Worm (Caenorhabditis elegans) whole organism, L4 larva: Measurements from ENCODE around the gene C07A9.10.

Experiments used
- F10B5.3 ChIP-seq: sonication (generic microtip); optimal IDR thresholded peaks from 2 replicates; lab custom pipeline; 2016; ENCODE audit warnings: mild to moderate bottlenecking, missing genetic modification characterization, missing compliant biosample characterization
- R02D3.7 ChIP-seq: fragments of 150-350 bp; sonication (generic microtip); optimal IDR thresholded peaks from 3 replicates; lab custom pipeline; 2014; ENCODE audit warnings: missing biosample characterization, missing genetic modification characterization
- T20F7.1 ChIP-seq: fragments of 200-800 bp; sonication (Bioruptor generic); optimal IDR thresholded peaks from 2 replicates; lab custom pipeline; 2018; ENCODE audit warnings: mild to moderate bottlenecking, missing genetic modification characterization, missing compliant biosample characterization
- T26A8.4 ChIP-seq: fragments of 200-800 bp; sonication (Bioruptor generic); IDR thresholded peaks from 2 replicates; pipeline ENCODE4 v1.3.6; 2022; ENCODE audit warnings: missing genetic modification characterization, missing compliant biosample characterization
- Y105C5A.15 ChIP-seq: fragments of 200-800 bp; sonication (Bioruptor generic); IDR thresholded peaks from 2 replicates; pipeline ENCODE4 v1.3.6; 2022; ENCODE audit warnings: missing genetic modification characterization, missing compliant biosample characterization
- Y5F2A.4 ChIP-seq: fragments of 200-800 bp; sonication (Bioruptor generic); optimal IDR thresholded peaks from 2 replicates; lab custom pipeline; 2018; ENCODE audit warnings: mild to moderate bottlenecking, missing genetic modification characterization, missing compliant biosample characterization
- Y75B8A.6 ChIP-seq: fragments of 200-800 bp; sonication (Bioruptor generic); IDR thresholded peaks from 2 replicates; pipeline ENCODE4 v1.3.6; 2022; ENCODE audit warnings: missing genetic modification reagents, missing genetic modification characterization, missing compliant biosample characterization
- ZK546.5 ChIP-seq, 2 experiments: sonication (generic microtip); optimal IDR thresholded peaks; 2 replicates each; lab custom pipeline; 2017; ENCODE audit warnings: missing biosample characterization in 2 of 2, missing genetic modification characterization in 2 of 2
- aha-1 ChIP-seq: fragments of 150-350 bp; peaks from one replicate; lab custom pipeline; 2014; ENCODE audit warnings: missing biosample characterization, missing genetic modification characterization
- ama-1 ChIP-seq: fragments of 150-350 bp; optimal IDR thresholded peaks from 2 replicates; lab custom pipeline; 2014; ENCODE audit warnings: inconsistent platforms, mixed read lengths
- ceh-32 ChIP-seq: sonication (generic microtip); optimal IDR thresholded peaks from 2 replicates; lab custom pipeline; 2016; ENCODE audit warnings: mild to moderate bottlenecking, missing genetic modification characterization, missing compliant biosample characterization; ENCODE audit not compliant: poor library complexity
- ceh-62 ChIP-seq: sonication (generic microtip); optimal IDR thresholded peaks from 2 replicates; lab custom pipeline; 2017; ENCODE audit warnings: missing biosample characterization, missing genetic modification characterization
- ceh-82 ChIP-seq: sonication (generic microtip); optimal IDR thresholded peaks from 2 replicates; lab custom pipeline; 2017; ENCODE audit warnings: missing biosample characterization, missing genetic modification characterization
- cey-2 ChIP-seq: sonication (generic microtip); optimal IDR thresholded peaks from 3 replicates; lab custom pipeline; 2017; ENCODE audit warnings: missing genetic modification characterization, mild to moderate bottlenecking, missing compliant biosample characterization, antibody characterized with exemption, borderline replicate concordance; ENCODE audit not compliant: insufficient read depth
- ctbp-1 ChIP-seq: fragments of 200-800 bp; sonication (Bioruptor generic); IDR thresholded peaks from 2 replicates; pipeline ENCODE4 v1.3.6; 2022; ENCODE audit warnings: missing genetic modification reagents, missing genetic modification characterization, missing compliant biosample characterization
- daf-19 ChIP-seq: fragments of 200-800 bp; sonication (Bioruptor generic); conservative IDR thresholded peaks from 2 replicates; pipeline ENCODE4 v1.3.6; 2022; ENCODE audit warnings: missing genetic modification characterization, missing compliant biosample characterization
- duxl-1 ChIP-seq: sonication (generic microtip); optimal IDR thresholded peaks from 2 replicates; lab custom pipeline; 2016; ENCODE audit warnings: mild to moderate bottlenecking, missing genetic modification characterization, moderate library complexity, missing compliant biosample characterization; ENCODE audit not compliant: poor library complexity
- egl-43 ChIP-seq: fragments of 200-800 bp; sonication (Bioruptor generic); IDR thresholded peaks from 2 replicates; pipeline ENCODE4 v1.3.6; 2022; ENCODE audit warnings: missing genetic modification reagents, missing genetic modification characterization, missing compliant biosample characterization
- hlh-30 ChIP-seq: sonication (generic microtip); optimal IDR thresholded peaks from 2 replicates; lab custom pipeline; 2017; ENCODE audit warnings: antibody characterized with exemption, mild to moderate bottlenecking, missing genetic modification characterization, missing compliant biosample characterization; ENCODE audit not compliant: insufficient read depth
- lim-7 ChIP-seq: fragments of 200-800 bp; sonication (Bioruptor generic); IDR thresholded peaks from 2 replicates; pipeline ENCODE4 v1.3.6; 2022; ENCODE audit warnings: missing genetic modification characterization, missing compliant biosample characterization
- lin-13 ChIP-seq: fragments of 150-350 bp; optimal IDR thresholded peaks from 2 replicates; lab custom pipeline; 2014; ENCODE audit warnings: missing biosample characterization, missing genetic modification reagents, missing genetic modification characterization
- lir-3 ChIP-seq: sonication (generic microtip); optimal IDR thresholded peaks from 2 replicates; lab custom pipeline; 2016; ENCODE audit warnings: mild to moderate bottlenecking, missing genetic modification characterization, missing compliant biosample characterization
- madf-9 ChIP-seq: fragments of 200-800 bp; sonication (Bioruptor generic); conservative IDR thresholded peaks from 2 replicates; pipeline ENCODE4 v1.3.6; 2022; ENCODE audit warnings: missing genetic modification reagents, missing genetic modification characterization, missing compliant biosample characterization
- mdt-29 ChIP-seq: fragments of 200-800 bp; sonication (Bioruptor generic); IDR thresholded peaks from 2 replicates; pipeline ENCODE4 v1.3.6; 2022; ENCODE audit warnings: missing genetic modification reagents, missing genetic modification characterization, missing compliant biosample characterization
- mep-1 ChIP-seq: fragments of 150-350 bp; sonication (generic microtip); optimal IDR thresholded peaks from 3 replicates; lab custom pipeline; 2014; ENCODE audit warnings: missing biosample characterization, missing genetic modification characterization
- mes-2 ChIP-seq: sonication (generic microtip); optimal IDR thresholded peaks from 2 replicates; lab custom pipeline; 2016; ENCODE audit warnings: missing genotype, mild to moderate bottlenecking, missing genetic modification characterization, missing compliant biosample characterization; ENCODE audit not compliant: poor library complexity, severe bottlenecking
- nhr-10 ChIP-seq: fragments of 150-350 bp; optimal IDR thresholded peaks from 2 replicates; lab custom pipeline; 2014; ENCODE audit warnings: missing biosample characterization, missing genetic modification characterization
- nhr-102 ChIP-seq: sonication (generic microtip); optimal IDR thresholded peaks from 2 replicates; lab custom pipeline; 2016; ENCODE audit warnings: mild to moderate bottlenecking, missing genetic modification characterization, moderate library complexity, missing compliant biosample characterization
- nhr-237 ChIP-seq: sonication (generic microtip); optimal IDR thresholded peaks from 2 replicates; lab custom pipeline; 2017; ENCODE audit warnings: missing biosample characterization, missing genetic modification characterization
- nhr-28 ChIP-seq: fragments of 150-350 bp; optimal IDR thresholded peaks from 2 replicates; lab custom pipeline; 2014; ENCODE audit warnings: missing biosample characterization, missing genetic modification characterization
- nhr-6 ChIP-seq: fragments of 150-350 bp; optimal IDR thresholded peaks from 2 replicates; lab custom pipeline; 2014; ENCODE audit warnings: missing biosample characterization, missing genetic modification characterization
- nhr-77 ChIP-seq: fragments of 150-350 bp; optimal IDR thresholded peaks from 2 replicates; lab custom pipeline; 2014; ENCODE audit warnings: missing biosample characterization, missing genetic modification characterization
- php-3 ChIP-seq: fragments of 200-800 bp; sonication (Bioruptor generic); IDR thresholded peaks from 2 replicates; pipeline ENCODE4 v1.3.6; 2022; ENCODE audit warnings: missing genetic modification reagents, missing genetic modification characterization, missing compliant biosample characterization
- saeg-2 ChIP-seq: fragments of 200-800 bp; sonication (Bioruptor generic); IDR thresholded peaks from 2 replicates; pipeline ENCODE4 v1.3.6; 2022; ENCODE audit warnings: missing genetic modification reagents, missing genetic modification characterization, missing compliant biosample characterization
- snpc-4 ChIP-seq: fragments of 150-350 bp; optimal IDR thresholded peaks from 2 replicates; lab custom pipeline; 2014; ENCODE audit warnings: missing biosample characterization, missing genetic modification characterization
- tra-1 ChIP-seq: fragments of 200-800 bp; sonication (Bioruptor generic); IDR thresholded peaks from 2 replicates; pipeline ENCODE4 v1.3.6; 2022; ENCODE audit warnings: missing genetic modification reagents, missing genetic modification characterization, missing compliant biosample characterization
- unc-62 ChIP-seq, 3 experiments: fragments of 150-350 bp in 1 of 3; sonication (generic microtip); optimal IDR thresholded peaks in 2 of 3; peaks in 1 of 3; 1 replicate in 1 of 3; 2 replicates in 2 of 3; lab custom pipeline; 2014 to 2017; ENCODE audit warnings: missing biosample characterization in 3 of 3, missing genetic modification characterization in 3 of 3, missing genetic modification reagents in 3 of 3, missing genotype in 1 of 3
- ztf-11 ChIP-seq: fragments of 150-350 bp; optimal IDR thresholded peaks from 2 replicates; lab custom pipeline; 2014; ENCODE audit warnings: missing biosample characterization, missing genetic modification characterization

Gene C07A9.10

DNA sequence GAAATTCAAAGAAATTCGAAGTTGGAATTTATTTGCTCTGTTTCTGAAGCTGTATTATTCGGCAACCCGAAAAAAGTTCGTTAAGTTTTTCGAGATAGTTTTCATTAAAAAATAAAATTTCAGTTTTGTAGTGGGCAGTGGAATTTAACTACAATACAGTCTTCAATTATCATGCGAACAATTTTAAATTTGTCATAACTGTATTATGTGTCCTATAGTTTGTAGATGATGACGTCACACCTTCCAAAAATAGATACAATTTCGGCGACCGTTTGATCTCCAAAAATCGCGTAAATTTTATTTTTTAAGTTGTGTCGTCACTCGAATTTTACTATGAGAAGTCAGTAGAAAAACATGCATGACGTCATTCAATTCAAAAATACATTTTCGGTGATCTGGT, 27.3 kb upstream of the C07A9.10 start:
- peak; percentile 84 for TF ChIP-seq aha-1 (tag; lab: Kevin White, UChicago)
- no peak for TF ChIP-seq Y75B8A.6 (GFP tag; lab: Robert Waterston, UW)
- TF ChIP-seq nhr-28 (tag; lab: Kevin White, UChicago) = peak; percentile 51

DNA sequence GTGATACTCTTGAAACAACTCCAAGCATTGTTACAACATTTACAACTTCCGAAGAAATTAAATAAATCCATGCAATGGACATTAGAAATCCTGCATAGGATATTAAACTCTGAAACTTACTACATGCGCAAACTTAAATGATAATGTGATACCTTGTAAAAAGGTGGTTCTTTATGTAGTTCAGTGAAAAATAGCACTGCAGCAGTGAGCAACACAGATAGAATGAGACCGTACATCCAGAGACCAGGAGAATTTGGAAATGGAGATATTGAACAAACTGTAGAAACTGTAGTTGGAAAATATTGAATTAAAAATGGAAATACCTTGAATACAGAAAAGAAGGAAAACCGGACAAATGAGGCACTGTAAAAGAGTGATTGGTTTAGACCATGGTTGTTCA, 25.3 kb upstream of the C07A9.10 start:
- TF ChIP-seq nhr-10 (tag; lab: Kevin White, UChicago) (no peak), ceh-82 (tag; lab: Kevin White, UChicago) (no peak), aha-1 (tag; lab: Kevin White, UChicago) (peak; percentile 93)

DNA sequence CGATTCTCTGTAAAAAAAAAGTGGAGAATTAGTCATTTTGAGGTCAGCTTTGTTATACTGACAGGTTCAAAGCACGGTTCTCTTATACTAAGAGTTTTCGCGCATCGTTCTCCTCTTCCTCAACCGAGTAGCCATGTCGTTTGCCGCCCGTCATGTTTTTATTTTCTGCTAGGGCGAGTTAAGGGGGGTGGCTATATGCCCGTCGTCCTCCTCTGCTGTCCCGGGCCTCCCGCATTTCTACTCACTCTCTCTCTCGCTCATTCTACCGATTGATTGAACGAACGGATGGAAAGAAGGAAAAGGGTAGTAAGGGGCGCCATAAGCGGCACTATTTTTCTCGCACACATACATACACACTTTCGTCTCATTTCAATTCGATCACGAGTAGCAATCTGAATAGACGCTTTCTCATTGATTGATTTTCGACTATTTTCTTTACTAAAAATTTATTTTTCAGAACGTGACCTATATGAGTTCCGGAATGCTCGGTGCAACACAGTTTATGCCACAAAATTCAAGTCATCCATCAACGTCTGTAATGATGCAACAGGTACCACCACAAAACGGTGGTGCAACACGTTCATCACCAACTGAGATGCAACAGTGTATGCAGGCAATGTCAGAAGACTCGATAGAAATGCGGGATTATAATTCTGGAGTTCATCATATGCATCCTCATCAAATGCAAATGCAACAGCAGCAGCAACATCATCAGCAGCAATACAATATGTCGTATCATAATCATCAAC, 19.5 kb upstream of the C07A9.10 start:
- TF ChIP-seq madf-9 (no peak), ceh-62 (no peak), duxl-1 (tag; lab: Kevin White, UChicago) (no peak), T20F7.1 (GFP tag; lab: Kevin White, UChicago) (no peak), unc-62 (GFP tag; optimal IDR thresholded peaks at IDR 0.05 in 1 of 2; lab: Kevin White, UChicago) (peak in 1 of 2 experiments; percentile 75), unc-62 (tag; optimal IDR thresholded peaks at IDR 0.05; lab: Kevin White, UChicago) (no peak), saeg-2 (GFP tag; lab: Robert Waterston, UW) (no peak), aha-1 (tag; lab: Kevin White, UChicago) (peak; percentile 75), nhr-10 (tag; lab: Kevin White, UChicago) (no peak)
- TF ChIP-seq, all 104 proteins: peak for 2

DNA sequence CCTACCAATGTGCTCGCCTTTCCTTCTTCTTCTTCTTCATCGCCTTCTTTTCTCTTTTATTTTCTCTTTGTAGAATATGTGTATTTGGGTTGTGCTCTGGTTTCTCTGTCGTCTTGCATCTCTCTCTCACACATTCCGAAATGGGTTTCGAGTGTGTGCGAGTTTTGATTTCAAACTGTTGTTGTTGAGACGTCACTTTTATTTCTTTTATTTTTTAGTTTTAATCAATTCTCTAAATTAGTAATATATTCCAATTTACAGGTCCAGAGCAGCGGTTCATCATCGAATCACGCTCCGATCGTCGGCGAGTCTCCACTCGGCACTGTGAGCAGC, 18.7 kb upstream of the C07A9.10 start:
- TF ChIP-seq ctbp-1 (GFP tag; lab: Robert Waterston, UW) = no peak
- peak in 1 of 2 experiments; percentile 62 for TF ChIP-seq unc-62 (GFP tag; optimal IDR thresholded peaks at IDR 0.05 in 1 of 2; lab: Kevin White, UChicago)
- TF ChIP-seq unc-62 (tag; optimal IDR thresholded peaks at IDR 0.05; lab: Kevin White, UChicago) = no peak
- TF ChIP-seq cey-2 (tag; lab: Kevin White, UChicago) = no peak
- TF ChIP-seq mes-2 (tag; lab: Kevin White, UChicago) = peak; percentile 34
- no peak for TF ChIP-seq tra-1 (GFP tag; lab: Robert Waterston, UW)
- no peak for TF ChIP-seq ceh-82 (tag; lab: Kevin White, UChicago)
- no peak for TF ChIP-seq nhr-102 (tag; lab: Kevin White, UChicago)
- no peak for TF ChIP-seq lin-13 (GFP tag; lab: Kevin White, UChicago)
- TF ChIP-seq Y5F2A.4 (GFP tag; lab: Kevin White, UChicago) = no peak
- peak; percentile 14 for TF ChIP-seq hlh-30 (tag; lab: Kevin White, UChicago)
- TF ChIP-seq ceh-32 (tag; lab: Kevin White, UChicago) = no peak
- TF ChIP-seq F10B5.3 (tag; lab: Kevin White, UChicago) = no peak

DNA sequence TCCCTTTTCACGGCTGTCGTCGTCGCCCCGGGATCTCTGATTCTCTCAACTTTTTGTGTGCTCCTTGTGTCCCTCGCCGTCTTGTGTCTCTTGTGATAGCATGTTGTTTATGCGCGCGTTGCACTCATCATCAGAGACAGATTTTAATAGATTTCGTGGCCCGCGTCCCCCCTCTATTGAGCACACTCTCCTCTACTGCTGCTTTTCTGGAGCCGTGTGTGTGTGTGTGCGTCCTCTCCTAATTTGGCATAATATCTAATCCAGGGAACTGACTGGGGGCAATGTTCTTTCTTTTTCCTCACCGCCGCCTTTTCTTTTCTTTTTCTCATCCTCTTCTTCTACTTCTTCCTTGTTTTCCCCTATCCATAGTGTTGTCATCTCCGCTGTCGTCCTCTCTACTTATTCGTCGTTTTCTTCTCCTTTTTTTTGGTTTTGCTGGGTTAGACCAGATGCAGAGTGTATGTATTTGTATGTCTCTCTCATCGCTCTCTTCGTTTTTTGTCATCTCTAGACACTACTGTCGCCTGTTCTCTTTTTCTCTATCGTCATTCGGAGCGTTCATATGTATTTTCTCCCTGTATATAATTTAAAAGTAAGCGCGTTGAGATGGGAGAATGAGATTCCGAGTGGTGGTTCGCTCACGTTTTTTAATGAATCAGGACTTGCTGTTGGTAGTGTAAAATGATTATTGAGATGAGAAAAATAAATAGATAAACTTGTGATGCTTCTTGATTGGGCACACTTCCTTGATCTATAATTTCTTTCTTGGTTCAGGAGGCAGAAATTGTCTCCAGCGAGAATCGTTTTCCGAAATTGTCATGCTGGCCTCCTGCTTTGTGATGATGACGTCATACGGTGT, 18.1 kb upstream of the C07A9.10 start:
- TF ChIP-seq F10B5.3 (tag; lab: Kevin White, UChicago) = no peak
- TF ChIP-seq Y105C5A.15 (GFP tag; lab: Robert Waterston, UW) = 0 out of 2 replicates have a peak, but pooled peaks have one; percentile 5
- TF ChIP-seq nhr-237 (tag; lab: Kevin White, UChicago) = no peak
- TF ChIP-seq ama-1 (lab: Kevin White, UChicago) = no peak
- TF ChIP-seq mep-1 = no peak
- TF ChIP-seq snpc-4 = no peak
- no peak for TF ChIP-seq ZK546.5 (tag; optimal IDR thresholded peaks at IDR 0.05; lab: Kevin White, UChicago)
- TF ChIP-seq saeg-2 (GFP tag; lab: Robert Waterston, UW) = no peak
- no peak for TF ChIP-seq lim-7
- no peak for TF ChIP-seq nhr-77
- TF ChIP-seq egl-43 (GFP tag; lab: Robert Waterston, UW) = 0 out of 2 replicates have a peak, but pooled peaks have one; percentile 14
- no peak for TF ChIP-seq ztf-11
- no peak for TF ChIP-seq Y5F2A.4 (GFP tag; lab: Kevin White, UChicago)
- TF ChIP-seq daf-19 (GFP tag; lab: Robert Waterston, UW) = no peak
- peak in 1 of 2 experiments; percentile 94 for TF ChIP-seq unc-62 (GFP tag; optimal IDR thresholded peaks at IDR 0.05 in 1 of 2; lab: Kevin White, UChicago)
- no peak for TF ChIP-seq unc-62 (tag; optimal IDR thresholded peaks at IDR 0.05; lab: Kevin White, UChicago)
- no peak for TF ChIP-seq mdt-29 (GFP tag; lab: Robert Waterston, UW)
- TF ChIP-seq php-3 = no peak
- no peak for TF ChIP-seq R02D3.7
- TF ChIP-seq T26A8.4 (GFP tag; lab: Robert Waterston, UW) = no peak
- no peak for TF ChIP-seq lir-3 (tag; lab: Kevin White, UChicago)
- no peak for TF ChIP-seq nhr-6
- TF ChIP-seq ceh-32 (tag; lab: Kevin White, UChicago) = no peak
